Fruit fly (Drosophila melanogaster): ENCODE data around the gene CG13926.

CG13926 gene

dm6 chr3L:1644920-1645567, 27.1 kb upstream of the CG13926 start, which contains the start of the genes alphaCOP and CG13919 (continued):
- TF ChIP-seq CG8388 (GFP tag; optimal IDR thresholded peaks at IDR 0.05) (peak; percentile 100), Bteb2 (GFP tag; optimal IDR thresholded peaks at IDR 0.05) (peak; percentile 94), shn (GFP tag; optimal IDR thresholded peaks at IDR 0.05) (peak; percentile 84), Meics (GFP tag; optimal IDR thresholded peaks at IDR 0.05) (peak; percentile 94), Vsx1 (GFP tag; optimal IDR thresholded peaks at IDR 0.05) (peak; percentile 87), stwl (tag; optimal IDR thresholded peaks at IDR 0.05) (peak; percentile 83), TFAM (GFP tag; optimal IDR thresholded peaks at IDR 0.05) (peak; percentile 75), sob (GFP tag; IDR thresholded peaks at IDR 0.05) (peak; percentile 97), CG16779 (GFP tag; IDR thresholded peaks at IDR 0.05) (peak; percentile 84), salm (tag; optimal IDR thresholded peaks at IDR 0.05) (peak; percentile 92), twi (tag; optimal IDR thresholded peaks at IDR 0.05) (peak; percentile 93), ind (GFP tag; optimal IDR thresholded peaks at IDR 0.05) (peak; percentile 95), tup (GFP tag; optimal IDR thresholded peaks at IDR 0.05) (peak; percentile 88), CG2116 (GFP tag; optimal IDR thresholded peaks at IDR 0.05) (peak; percentile 86), maf-S (GFP tag; optimal IDR thresholded peaks at IDR 0.05) (peak; percentile 91), CG33557 (GFP tag; optimal IDR thresholded peaks at IDR 0.05) (peak; percentile 95), Awh (GFP tag; IDR thresholded peaks at IDR 0.05) (peak; percentile 98), Xrp1 (GFP tag; IDR thresholded peaks at IDR 0.05) (peak; percentile 98), Fer2 (tag; optimal IDR thresholded peaks at IDR 0.05) (peak; percentile 89), pfk (GFP tag; optimal IDR thresholded peaks at IDR 0.05) (peak; percentile 32), ems (GFP tag; optimal IDR thresholded peaks at IDR 0.05) (peak; percentile 96), gem (tag; optimal IDR thresholded peaks at IDR 0.05) (peak; percentile 98), CG9876 (GFP tag; optimal IDR thresholded peaks at IDR 0.05) (peak; percentile 59), Optix (GFP tag; IDR thresholded peaks at IDR 0.05) (peak; percentile 95), zen2 (GFP tag; IDR thresholded peaks at IDR 0.05; ENCODE audit: partially characterized antibody) (no peak), tgo (GFP tag; IDR thresholded peaks at IDR 0.05) (peak; percentile 97), Gsc (GFP tag; IDR thresholded peaks at IDR 0.05) (peak; percentile 87), dysf (GFP tag; IDR thresholded peaks at IDR 0.05) (peak; percentile 97), MESR4 (GFP tag; optimal IDR thresholded peaks at IDR 0.05) (peak; percentile 95), crp (GFP tag; optimal IDR thresholded peaks at IDR 0.05) (peak in 1 of 2 experiments; percentile 77), CG1603 (tag; optimal IDR thresholded peaks at IDR 0.05) (peak; percentile 86), HmgD (GFP tag; optimal IDR thresholded peaks at IDR 0.05) (peak; percentile 70), CG17912 (GFP tag; optimal IDR thresholded peaks at IDR 0.05) (peak; percentile 84), CG8359 (GFP tag; optimal IDR thresholded peaks at IDR 0.05; ENCODE audit: borderline replicate concordance) (peak; percentile 79), yki (optimal IDR thresholded peaks at IDR 0.05) (no peak), CG10462 (GFP tag; optimal IDR thresholded peaks at IDR 0.05) (peak; percentile 97), nerfin-1 (tag; optimal IDR thresholded peaks at IDR 0.05) (peak; percentile 93), jing (GFP tag; optimal IDR thresholded peaks at IDR 0.05) (peak; percentile 90), Neu2 (GFP tag; optimal IDR thresholded peaks at IDR 0.05; ENCODE audit: borderline replicate concordance) (peak; percentile 57), pnt (GFP tag; optimal IDR thresholded peaks at IDR 0.05) (peak; percentile 89), zfh2 (GFP tag; optimal IDR thresholded peaks at IDR 0.05) (peak; percentile 93), CG33213 (GFP tag; optimal IDR thresholded peaks at IDR 0.05) (peak; percentile 80), Xbp1 (GFP tag; optimal IDR thresholded peaks at IDR 0.05) (peak; percentile 99), gt (GFP tag; IDR thresholded peaks at IDR 0.05) (peak; percentile 85), CG8765 (GFP tag; IDR thresholded peaks at IDR 0.05) (peak; percentile 94), CG6791 (GFP tag; IDR thresholded peaks at IDR 0.05; ENCODE audit: partially characterized antibody) (no peak), ham (GFP tag; IDR thresholded peaks at IDR 0.05) (peak; percentile 92), CG3407 (GFP tag; optimal IDR thresholded peaks at IDR 0.05) (peak; percentile 92), NK7.1 (GFP tag; optimal IDR thresholded peaks at IDR 0.05) (peak; percentile 91), CG1647 (GFP tag; optimal IDR thresholded peaks at IDR 0.05) (peak; percentile 96)
